Fruit fly (Drosophila melanogaster): ENCODE results near the gene eIF4EHP.

Gene eIF4EHP

dm6 chr3R:24057188-24057587 lies 51.6 kb downstream of the eIF4EHP start, which contains the start of gene Hsp68 (continued):
- TF ChIP-seq Hr78 (GFP tag; optimal IDR thresholded peaks at IDR 0.05) (peak in 1 of 2 experiments; percentile 78), C15 (GFP tag; IDR thresholded peaks at IDR 0.05) (no peak), CG11085 (GFP tag; IDR thresholded peaks at IDR 0.05) (no peak), CG5180 (GFP tag; optimal IDR thresholded peaks at IDR 0.05) (no peak), zen2 (GFP tag; IDR thresholded peaks at IDR 0.05; ENCODE audit: partially characterized antibody) (peak; percentile 39; the same call in 1 of the 3 replicates), CG17829 (tag; optimal IDR thresholded peaks at IDR 0.05) (peak; percentile 38), CG4707 (GFP tag; optimal IDR thresholded peaks at IDR 0.05) (peak; percentile 30), B-H2 (GFP tag; optimal IDR thresholded peaks at IDR 0.05) (peak; percentile 1), CkIIα-i1 (GFP tag; IDR thresholded peaks at IDR 0.05) (no peak), CG10321 (GFP tag; IDR thresholded peaks at IDR 0.05) (peak; percentile 97), ken (GFP tag; IDR thresholded peaks at IDR 0.05) (no peak), schlank (tag; optimal IDR thresholded peaks at IDR 0.05) (no peak), seq (GFP tag; IDR thresholded peaks at IDR 0.05) (peak; percentile 10; the same call in 1 of the 2 replicates), dpn (GFP tag; optimal IDR thresholded peaks at IDR 0.05) (no peak), psq (GFP tag; optimal IDR thresholded peaks at IDR 0.05) (no peak), Fer1 (GFP tag; optimal IDR thresholded peaks at IDR 0.05) (peak; percentile 62), Hmx (GFP tag; optimal IDR thresholded peaks at IDR 0.05) (no peak), HLHmδ (GFP tag; optimal IDR thresholded peaks at IDR 0.05) (peak; percentile 2), NC2α (GFP tag; optimal IDR thresholded peaks at IDR 0.05) (peak; percentile 89), chn (GFP tag; optimal IDR thresholded peaks at IDR 0.05) (no peak), CG8290 (GFP tag; optimal IDR thresholded peaks at IDR 0.05) (no peak), CG8290 (tag; optimal IDR thresholded peaks at IDR 0.05) (peak; percentile 37 to 58), CG7839 (tag; optimal IDR thresholded peaks at IDR 0.05) (no peak), CG18262 (tag; optimal IDR thresholded peaks at IDR 0.05) (peak; percentile 15), pnt (GFP tag; optimal IDR thresholded peaks at IDR 0.05) (no peak), Ada2b (GFP tag; IDR thresholded peaks at IDR 0.05) (no peak), HLH4C (GFP tag; IDR thresholded peaks at IDR 0.05; ENCODE audit: partially characterized antibody) (no peak), CG14710 (tag; optimal IDR thresholded peaks at IDR 0.05) (peak; percentile 11), CG13296 (GFP tag; optimal IDR thresholded peaks at IDR 0.05) (peak; percentile 57), Hr3 (GFP tag; optimal IDR thresholded peaks at IDR 0.05) (no peak), HmgZ (tag; optimal IDR thresholded peaks at IDR 0.05) (peak; percentile 54), cg (GFP tag; optimal IDR thresholded peaks at IDR 0.05) (peak; percentile 10), CG12769 (tag; optimal IDR thresholded peaks at IDR 0.05) (peak; percentile 15), Med (GFP tag) (peak; percentile 81), Rfx (GFP tag; IDR thresholded peaks at IDR 0.05) (0 out of 2 replicates have a peak, but pooled peaks have one; percentile 25), CG31365 (tag; optimal IDR thresholded peaks at IDR 0.05) (peak; percentile 29), CG17359 (tag; optimal IDR thresholded peaks at IDR 0.05) (peak; percentile 7), sob (GFP tag; IDR thresholded peaks at IDR 0.05) (no peak), NC2β (GFP tag; optimal IDR thresholded peaks at IDR 0.05) (peak; percentile 64), CG6765 (GFP tag; optimal IDR thresholded peaks at IDR 0.05) (peak; percentile 34), peb (GFP tag; IDR thresholded peaks at IDR 0.05) (no peak), CG34224 (GFP tag; IDR thresholded peaks at IDR 0.05; ENCODE audit: partially characterized antibody) (peak; percentile 68), MESR4 (GFP tag; optimal IDR thresholded peaks at IDR 0.05) (peak; percentile 35), CG17568 (GFP tag; optimal IDR thresholded peaks at IDR 0.05) (no peak), prd (optimal IDR thresholded peaks at IDR 0.05) (no peak), prd (GFP tag; IDR thresholded peaks at IDR 0.05) (no peak), chinmo (GFP tag; IDR thresholded peaks at IDR 0.05; ENCODE audit: partially characterized antibody) (peak; percentile 56; the same call in 1 of the 4 replicates), ems (GFP tag; optimal IDR thresholded peaks at IDR 0.05) (no peak), gro (GFP tag; optimal IDR thresholded peaks at IDR 0.05) (no peak), CG6791 (GFP tag; IDR thresholded peaks at IDR 0.05; ENCODE audit: partially characterized antibody) (peak; percentile 62; the same call in 2 of the 3 replicates), CG15514 (GFP tag; optimal IDR thresholded peaks at IDR 0.05) (no peak)
